Fruit fly (Drosophila melanogaster) whole organism, pupa: ENCODE data around the gene Him.

ENCODE experiments used
- CG10348 ChIP-seq: fragments of 200-800 bp; sonication (Bioruptor generic); IDR thresholded peaks from 2 replicates; pipeline ENCODE4 v1.3.6; 2022; ENCODE audit warnings: missing biosample characterization, missing genetic modification characterization
- CG12605 ChIP-seq: fragments of 200-800 bp; sonication (Bioruptor generic); IDR thresholded peaks from 2 replicates; pipeline ENCODE4 v1.3.6; 2022; ENCODE audit warnings: missing biosample characterization, missing genetic modification characterization
- CG13204 ChIP-seq: fragments of 200-800 bp; sonication (Bioruptor generic); optimal IDR thresholded peaks from 2 replicates; lab custom pipeline; 2018; ENCODE audit warnings: missing biosample characterization, mild to moderate bottlenecking, missing genetic modification characterization, moderate library complexity
- CG14655 ChIP-seq: fragments of 200-800 bp; sonication (Bioruptor generic); optimal IDR thresholded peaks from 3 replicates; lab custom pipeline; 2017; ENCODE audit warnings: mild to moderate bottlenecking, missing biosample characterization, missing genetic modification reagents, missing genetic modification characterization
- CG15710 ChIP-seq: fragments of 200-800 bp; sonication (Bioruptor generic); optimal IDR thresholded peaks from 2 replicates; lab custom pipeline; 2018; ENCODE audit warnings: missing biosample characterization, mild to moderate bottlenecking, missing genetic modification characterization, moderate library complexity
- CG17806 ChIP-seq: fragments of 200-800 bp; sonication (Bioruptor generic); optimal IDR thresholded peaks from 2 replicates; lab custom pipeline; 2018; ENCODE audit warnings: missing biosample characterization, mild to moderate bottlenecking, missing genetic modification characterization, moderate library complexity
- CG32121 ChIP-seq: fragments of 200-800 bp; sonication (Bioruptor generic); IDR thresholded peaks from 2 replicates; pipeline ENCODE4 v1.3.6; 2022; ENCODE audit warnings: missing biosample characterization, missing genetic modification characterization
- CG34367 ChIP-seq: fragments of 200-800 bp; sonication (Bioruptor generic); optimal IDR thresholded peaks from 2 replicates; lab custom pipeline; 2018; ENCODE audit warnings: missing biosample characterization, mild to moderate bottlenecking, missing genetic modification characterization
- CG4496 ChIP-seq: fragments of 200-800 bp; sonication (Bioruptor generic); IDR thresholded peaks from 3 replicates; pipeline ENCODE4 v1.3.6; 2022; ENCODE audit warnings: missing biosample characterization, missing genetic modification characterization
- CG8159 ChIP-seq: fragments of 200-800 bp; sonication (Bioruptor generic); optimal IDR thresholded peaks from 3 replicates; lab custom pipeline; 2018; ENCODE audit warnings: missing biosample characterization, mild to moderate bottlenecking, missing genetic modification characterization, moderate library complexity
- CG8301 ChIP-seq: fragments of 200-800 bp; sonication (Bioruptor generic); optimal IDR thresholded peaks from 2 replicates; lab custom pipeline; 2018; ENCODE audit warnings: missing biosample characterization, mild to moderate bottlenecking, missing genetic modification characterization
- CG9948 ChIP-seq: fragments of 200-800 bp; sonication (Bioruptor generic); optimal IDR thresholded peaks from 2 replicates; lab custom pipeline; 2018; ENCODE audit warnings: missing biosample characterization, mild to moderate bottlenecking, missing genetic modification characterization, moderate library complexity
- D1 ChIP-seq: fragments of 200-800 bp; sonication (Bioruptor generic); optimal IDR thresholded peaks from 2 replicates; lab custom pipeline; 2018; ENCODE audit warnings: missing biosample characterization, mild to moderate bottlenecking, missing genetic modification characterization, moderate library complexity
- EcR ChIP-seq: fragments of 200-800 bp; sonication (Bioruptor generic); optimal IDR thresholded peaks from 3 replicates; lab custom pipeline; 2019; ENCODE audit warnings: missing biosample characterization, missing genetic modification characterization, mild to moderate bottlenecking, moderate library complexity, missing genetic modification reagents
- Ets98B ChIP-seq: fragments of 200-800 bp; sonication (Bioruptor generic); IDR thresholded peaks from 2 replicates; pipeline ENCODE4 v1.3.6; 2022; ENCODE audit warnings: missing biosample characterization, missing genetic modification characterization
- Pif1A ChIP-seq: fragments of 200-800 bp; sonication (Bioruptor generic); optimal IDR thresholded peaks from 3 replicates; lab custom pipeline; 2016; ENCODE audit warnings: missing biosample characterization, missing genetic modification characterization
- Pif1B ChIP-seq: fragments of 200-800 bp; sonication (Bioruptor generic); optimal IDR thresholded peaks from 3 replicates; lab custom pipeline; 2016; ENCODE audit warnings: missing biosample characterization, missing genetic modification characterization
- Snoo ChIP-seq: fragments of 200-800 bp; sonication (Bioruptor generic); optimal IDR thresholded peaks from 3 replicates; lab custom pipeline; 2017; ENCODE audit warnings: missing biosample characterization, mild to moderate bottlenecking, missing genetic modification characterization, inconsistent platforms
- fd96Ca ChIP-seq: fragments of 200-800 bp; sonication (Bioruptor generic); IDR thresholded peaks from 3 replicates; pipeline ENCODE4 v1.3.6; 2022; ENCODE audit warnings: missing biosample characterization, missing genetic modification characterization
- gl ChIP-seq: fragments of 200-800 bp; sonication (Bioruptor generic); optimal IDR thresholded peaks from 2 replicates; lab custom pipeline; 2018; ENCODE audit warnings: missing biosample characterization, mild to moderate bottlenecking, missing genetic modification characterization
- rn ChIP-seq: fragments of 200-800 bp; sonication (Bioruptor generic); IDR thresholded peaks from 2 replicates; pipeline ENCODE4 v1.3.6; 2022; ENCODE audit warnings: missing biosample characterization, missing genetic modification characterization

The Him gene

dm6 chrX:18208930-18209477 lies at the start of gene Him:
Gene Him (plus strand): TSS chrX:18209427.
- TF ChIP-seq gl (tag; lab: Kevin White, UChicago) (no peak), CG14655 (GFP tag; lab: Kevin White, UChicago) (no peak), CG12605 (GFP tag; lab: Robert Waterston, UW) (no peak), CG34367 (tag; lab: Kevin White, UChicago) (no peak), Pif1A (no peak), CG8159 (tag; lab: Kevin White, UChicago) (no peak)

- TF ChIP-seq Pif1A = no peak
- no peak for TF ChIP-seq CG12605 (GFP tag; lab: Robert Waterston, UW)
- no peak for TF ChIP-seq CG14655 (GFP tag; lab: Kevin White, UChicago)
- TF ChIP-seq CG13204 (GFP tag; lab: Kevin White, UChicago) = no peak
- no peak for TF ChIP-seq Ets98B (GFP tag; lab: Robert Waterston, UW)
- TF ChIP-seq CG17806 (tag; lab: Kevin White, UChicago) = no peak
- no peak for TF ChIP-seq D1
- no peak for TF ChIP-seq rn (GFP tag; lab: Robert Waterston, UW)
Observed at dm6 chrX:18177312-18177711, 31.9 kb upstream of the Him start, which contains the start of gene Frq2. Gene Frq2 (plus strand): TSS chrX:18177612.

- no peak for TF ChIP-seq CG13204 (GFP tag; lab: Kevin White, UChicago)
- no peak for TF ChIP-seq CG10348 (GFP tag; lab: Robert Waterston, UW)
- TF ChIP-seq gl (tag; lab: Kevin White, UChicago) = no peak
- no peak for TF ChIP-seq CG8159 (tag; lab: Kevin White, UChicago)
- TF ChIP-seq CG17806 (tag; lab: Kevin White, UChicago) = no peak
- TF ChIP-seq fd96Ca (GFP tag; lab: Robert Waterston, UW) = no peak
- no peak for TF ChIP-seq CG12605 (GFP tag; lab: Robert Waterston, UW)
- TF ChIP-seq CG9948 (tag; lab: Kevin White, UChicago) = no peak
- TF ChIP-seq CG8301 (tag; lab: Kevin White, UChicago) = no peak
- TF ChIP-seq D1 = no peak
- TF ChIP-seq EcR = no peak
- no peak for TF ChIP-seq CG14655 (GFP tag; lab: Kevin White, UChicago)
Observed at dm6 chrX:18179372-18179771, 29.9 kb upstream of the Him start, which contains the start of gene Andorra. Gene Andorra (minus strand): TSS chrX:18179472.

- TF ChIP-seq rn (GFP tag; lab: Robert Waterston, UW) = no peak
- no peak for TF ChIP-seq CG9948 (tag; lab: Kevin White, UChicago)
- no peak for TF ChIP-seq CG17806 (tag; lab: Kevin White, UChicago)
- no peak for TF ChIP-seq CG12605 (GFP tag; lab: Robert Waterston, UW)
- TF ChIP-seq Snoo (tag; lab: Kevin White, UChicago) = no peak
- no peak for TF ChIP-seq gl (tag; lab: Kevin White, UChicago)
- TF ChIP-seq fd96Ca (GFP tag; lab: Robert Waterston, UW) = no peak
- no peak for TF ChIP-seq Pif1B
- TF ChIP-seq CG10348 (GFP tag; lab: Robert Waterston, UW) = no peak
- no peak for TF ChIP-seq D1
- no peak for TF ChIP-seq EcR
- no peak for TF ChIP-seq CG13204 (GFP tag; lab: Kevin White, UChicago)
- TF ChIP-seq CG34367 (tag; lab: Kevin White, UChicago) = no peak
Observed at dm6 chrX:18181152-18181551, 28.1 kb upstream of the Him start.

dm6 chrX:18185944-18186343 lies 23.3 kb upstream of the Him start:
- TF ChIP-seq Ets98B (GFP tag; lab: Robert Waterston, UW) (no peak), EcR (no peak), rn (GFP tag; lab: Robert Waterston, UW) (no peak), CG34367 (tag; lab: Kevin White, UChicago) (no peak), CG8159 (tag; lab: Kevin White, UChicago) (no peak), gl (tag; lab: Kevin White, UChicago) (no peak), CG32121 (no peak), CG15710 (tag; lab: Kevin White, UChicago) (no peak), fd96Ca (GFP tag; lab: Robert Waterston, UW) (no peak), CG17806 (tag; lab: Kevin White, UChicago) (no peak), CG14655 (GFP tag; lab: Kevin White, UChicago) (no peak), Snoo (tag; lab: Kevin White, UChicago) (no peak), Pif1B (no peak), CG12605 (GFP tag; lab: Robert Waterston, UW) (no peak), CG9948 (tag; lab: Kevin White, UChicago) (no peak), CG4496 (GFP tag; lab: Robert Waterston, UW) (no peak), CG8301 (tag; lab: Kevin White, UChicago) (no peak)

- no peak for TF ChIP-seq CG4496 (GFP tag; lab: Robert Waterston, UW)
- TF ChIP-seq CG10348 (GFP tag; lab: Robert Waterston, UW) = no peak
- no peak for TF ChIP-seq CG8301 (tag; lab: Kevin White, UChicago)
Observed at dm6 chrX:18197642-18198041, 11.6 kb upstream of the Him start.

- TF ChIP-seq rn (GFP tag; lab: Robert Waterston, UW) (no peak), Ets98B (GFP tag; lab: Robert Waterston, UW) (no peak), CG9948 (tag; lab: Kevin White, UChicago) (no peak), Pif1B (no peak), CG17806 (tag; lab: Kevin White, UChicago) (no peak), CG8301 (tag; lab: Kevin White, UChicago) (no peak), CG13204 (GFP tag; lab: Kevin White, UChicago) (no peak), CG10348 (GFP tag; lab: Robert Waterston, UW) (no peak)
Observed at dm6 chrX:18205044-18205443, 4.2 kb upstream of the Him start, which contains the start of gene Hesr. Gene Hesr (minus strand): TSS chrX:18205144.
